Worm (Caenorhabditis elegans): ENCODE results near the gene spin-3.
A peak's percentile ranks its signal among the peaks of the same experiment; 100 is the strongest.

spin-3 gene

DNA sequence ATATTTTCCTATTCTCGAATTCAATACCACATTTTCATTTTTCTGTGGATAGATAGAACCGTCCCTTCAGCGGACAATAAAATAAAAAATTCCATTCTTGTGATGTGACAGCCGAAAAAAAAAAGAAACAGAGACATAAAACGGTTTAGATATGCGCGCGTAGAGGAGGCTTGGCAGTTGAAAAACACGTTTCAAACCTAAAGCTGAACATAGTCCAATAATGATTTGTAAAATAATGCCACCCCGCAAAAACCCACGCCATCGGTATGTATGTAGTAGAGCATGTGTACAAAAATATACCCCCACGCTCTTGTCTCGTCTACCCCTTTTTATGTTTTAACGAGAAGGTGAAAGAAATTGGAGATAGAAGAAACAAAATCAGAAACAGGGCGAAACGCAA lies 21.4 kb upstream of the spin-3 start:
- TF ChIP-seq rpc-1 (optimal IDR thresholded peaks at IDR 0.05) (no peak), rpc-1 (tag; optimal IDR thresholded peaks at IDR 0.05) (no peak), mxl-1 (tag; optimal IDR thresholded peaks at IDR 0.05) (peak; percentile 2), zim-3 (tag; optimal IDR thresholded peaks at IDR 0.05) (no peak), F22D6.2 (tag; optimal IDR thresholded peaks at IDR 0.05) (no peak), lin-35 (GFP tag; optimal IDR thresholded peaks at IDR 0.05) (peak in 1 of 3 experiments; percentile 14), athp-1 (tag; optimal IDR thresholded peaks at IDR 0.05) (peak; percentile 52), bed-2 (GFP tag; IDR thresholded peaks at IDR 0.05) (no peak), ceh-91 (GFP tag; IDR thresholded peaks at IDR 0.05) (no peak), tbp1 (GFP tag; optimal IDR thresholded peaks at IDR 0.05) (peak; percentile 34), attf-6 (GFP tag; IDR thresholded peaks at IDR 0.05) (no peak), madf-10 (tag; optimal IDR thresholded peaks at IDR 0.05) (no peak), lin-40 (tag; optimal IDR thresholded peaks at IDR 0.05) (peak; percentile 37), tlf-1 (GFP tag; optimal IDR thresholded peaks at IDR 0.05) (peak; percentile 15), snpc-3.4 (tag; optimal IDR thresholded peaks at IDR 0.05) (no peak), nfyb-1 (GFP tag; IDR thresholded peaks at IDR 0.05) (no peak; the same call in 1 of the 2 replicates), ztf-18 (tag; optimal IDR thresholded peaks at IDR 0.05) (no peak), ekl-4 (GFP tag; IDR thresholded peaks at IDR 0.05) (peak; percentile 27; the same call in 1 of the 2 replicates), B0019.2 (GFP tag; conservative IDR thresholded peaks at IDR 0.05) (no peak), F39B2.1 (GFP tag; IDR thresholded peaks at IDR 0.05) (no peak), nhr-90 (tag; optimal IDR thresholded peaks at IDR 0.05) (peak; percentile 28), dpl-1 (GFP tag; optimal IDR thresholded peaks at IDR 0.05) (no peak), pbrm-1 (GFP tag; IDR thresholded peaks at IDR 0.05) (0 out of 2 replicates have a peak, but pooled peaks have one; percentile 41), nfya-2 (GFP tag; IDR thresholded peaks at IDR 0.05) (no peak), K11D2.4 (GFP tag; IDR thresholded peaks at IDR 0.05) (no peak), ets-4 (GFP tag; optimal IDR thresholded peaks at IDR 0.05) (no peak), ccch-3 (GFP tag; optimal IDR thresholded peaks at IDR 0.05) (no peak), repo-1 (tag; optimal IDR thresholded peaks at IDR 0.05) (peak; percentile 70), cebp-1 (GFP tag; IDR thresholded peaks at IDR 0.05) (no peak), cebp-1 (tag; optimal IDR thresholded peaks at IDR 0.05) (peak; percentile 67), lir-1 (GFP tag; conservative IDR thresholded peaks at IDR 0.05) (no peak), Y56A3A.18 (GFP tag; IDR thresholded peaks at IDR 0.05) (peak; percentile 73; the same call in 1 of the 2 replicates), hmg-1.2 (GFP tag; IDR thresholded peaks at IDR 0.05) (peak; percentile 21; the same call in 1 of the 2 replicates), nfya-1 (tag; optimal IDR thresholded peaks at IDR 0.05; ENCODE audit: borderline replicate concordance, insufficient read depth) (no peak), F23B12.7 (tag; optimal IDR thresholded peaks at IDR 0.05; ENCODE audit: insufficient read depth) (no peak), xnd-1 (tag; optimal IDR thresholded peaks at IDR 0.05) (no peak), hsf-1 (GFP tag; IDR thresholded peaks at IDR 0.05) (no peak), egl-44 (GFP tag; IDR thresholded peaks at IDR 0.05) (peak; percentile 47; the same call in 1 of the 2 replicates), ceh-79 (tag; optimal IDR thresholded peaks at IDR 0.05) (no peak), die-1 (tag; optimal IDR thresholded peaks at IDR 0.05) (no peak), F10E7.11 (tag; optimal IDR thresholded peaks at IDR 0.05) (no peak), madf-6 (GFP tag; IDR thresholded peaks at IDR 0.05) (no peak), ama-1 (optimal IDR thresholded peaks at IDR 0.05) (peak; percentile 76), ama-1 (GFP tag; optimal IDR thresholded peaks at IDR 0.05) (no peak), ztf-26 (tag; optimal IDR thresholded peaks at IDR 0.05) (peak; percentile 67), zfh-2 (GFP tag; conservative IDR thresholded peaks at IDR 0.05) (no peak), unc-62 (GFP tag; optimal IDR thresholded peaks at IDR 0.05) (no peak), Y79H2A.3 (GFP tag; conservative IDR thresholded peaks at IDR 0.05) (no peak), Y53G8AR.9 (GFP tag; conservative IDR thresholded peaks at IDR 0.05) (peak; percentile 79; the same call in 1 of the 2 replicates), dpff-1 (tag; optimal IDR thresholded peaks at IDR 0.05) (no peak)

Data from whole organism, young adult.